Worm (Caenorhabditis elegans) whole organism, L4/young adult: Measurements from ENCODE around the gene C06A8.6.

Source experiments
- dao-5 ChIP-seq: sonication (generic microtip); optimal IDR thresholded peaks from 2 replicates; lab custom pipeline; 2016; ENCODE audit warnings: missing genotype, missing genetic modification characterization, moderate library complexity, missing compliant biosample characterization
- him-1 ChIP-seq: sonication (generic microtip); optimal IDR thresholded peaks from 2 replicates; lab custom pipeline; 2016; ENCODE audit warnings: missing genotype, missing genetic modification reagents, missing genetic modification characterization, missing compliant biosample characterization

DNA sequence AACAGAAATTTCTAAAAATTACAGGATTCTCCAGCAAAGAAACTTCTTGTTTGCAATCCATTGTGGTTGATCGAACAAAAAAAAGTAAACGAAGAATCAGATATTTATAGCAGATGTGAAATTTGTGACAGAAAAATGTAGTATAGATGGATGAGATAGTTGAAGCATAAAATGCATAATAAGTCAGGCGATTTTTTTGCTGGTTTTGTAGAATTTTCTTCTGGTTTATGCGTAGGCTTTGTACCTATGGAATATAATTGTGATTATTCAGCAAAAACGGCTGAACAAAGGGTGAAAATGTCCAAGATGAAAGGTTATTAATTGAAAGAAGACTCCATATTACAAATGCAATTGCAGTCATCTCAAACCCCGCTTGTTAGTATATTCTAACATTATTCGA, 6.8 kb upstream of the C06A8.6 start, which contains the start of gene srh-39:
- TF ChIP-seq him-1 (tag; lab: Kevin White, UChicago) (no peak), dao-5 (tag; lab: Kevin White, UChicago) (no peak)
